Worm (Caenorhabditis elegans) whole organism, early embryonic: Measurements from ENCODE around the gene sri-73.

Experiments used
- B0310.2 ChIP-seq: sonication (generic microtip); optimal IDR thresholded peaks from 2 replicates; lab custom pipeline; 2016; ENCODE audit warnings: mild to moderate bottlenecking, missing genetic modification characterization, missing compliant biosample characterization
- F13C5.2 ChIP-seq: sonication (generic microtip); optimal IDR thresholded peaks from 2 replicates; lab custom pipeline; 2017; ENCODE audit warnings: mild to moderate bottlenecking, missing genetic modification characterization, inconsistent platforms, missing compliant biosample characterization
- aly-1 ChIP-seq: sonication (generic microtip); optimal IDR thresholded peaks from 2 replicates; lab custom pipeline; 2016; ENCODE audit warnings: missing genetic modification characterization, missing compliant biosample characterization
- ama-1 ChIP-seq: fragments of 150-350 bp; optimal IDR thresholded peaks from 2 replicates; lab custom pipeline; 2014
- ceh-13 ChIP-seq: fragments of 200-800 bp; sonication (Bioruptor generic); optimal IDR thresholded peaks from 2 replicates; lab custom pipeline; 2018; ENCODE audit warnings: mild to moderate bottlenecking, missing genetic modification characterization, missing compliant biosample characterization
- ceh-36 ChIP-seq: sonication (generic microtip); optimal IDR thresholded peaks from 2 replicates; lab custom pipeline; 2016; ENCODE audit warnings: missing genetic modification characterization, inconsistent platforms, missing compliant biosample characterization
- ets-7 ChIP-seq: sonication (generic microtip); optimal IDR thresholded peaks from 2 replicates; lab custom pipeline; 2016; ENCODE audit warnings: missing genotype, missing genetic modification characterization, missing compliant biosample characterization
- flt-1 ChIP-seq: fragments of 200-800 bp; sonication (Bioruptor generic); IDR thresholded peaks from 2 replicates; pipeline ENCODE4 v1.3.6; 2022; ENCODE audit warnings: missing genetic modification characterization, missing compliant biosample characterization
- hmbx-1 ChIP-seq: sonication (generic microtip); optimal IDR thresholded peaks from 2 replicates; lab custom pipeline; 2016; ENCODE audit warnings: mild to moderate bottlenecking, missing genetic modification characterization, missing compliant biosample characterization
- hmg-4 ChIP-seq: fragments of 200-800 bp; sonication (Bioruptor generic); optimal IDR thresholded peaks from 2 replicates; lab custom pipeline; 2018; ENCODE audit warnings: mild to moderate bottlenecking, missing genetic modification characterization, missing compliant biosample characterization
- hnd-1 ChIP-seq: sonication (generic microtip); optimal IDR thresholded peaks from 2 replicates; lab custom pipeline; 2016; ENCODE audit warnings: missing genetic modification characterization, missing compliant biosample characterization
- pes-1 ChIP-seq: fragments of 200-800 bp; sonication (Bioruptor generic); IDR thresholded peaks from 2 replicates; pipeline ENCODE4 v1.3.6; 2022; ENCODE audit warnings: missing genetic modification reagents, missing genetic modification characterization, missing compliant biosample characterization
- scrt-1 ChIP-seq: fragments of 200-800 bp; sonication (Bioruptor generic); IDR thresholded peaks from 2 replicates; pipeline ENCODE4 v1.3.6; 2022; ENCODE audit warnings: missing genetic modification characterization, missing compliant biosample characterization
- sea-1 ChIP-seq: fragments of 200-800 bp; sonication (Bioruptor generic); conservative IDR thresholded peaks from 2 replicates; pipeline ENCODE4 v1.3.6; 2022; ENCODE audit warnings: missing genetic modification characterization, missing compliant biosample characterization
- tbx-11 ChIP-seq: fragments of 200-800 bp; sonication (Bioruptor generic); IDR thresholded peaks from 2 replicates; pipeline ENCODE4 v1.3.6; 2022; ENCODE audit warnings: missing genetic modification characterization, missing compliant biosample characterization
- tbx-37 ChIP-seq: fragments of 200-800 bp; sonication (Bioruptor generic); conservative IDR thresholded peaks from 2 replicates; pipeline ENCODE4 v1.3.6; 2022; ENCODE audit warnings: missing genetic modification reagents, missing genetic modification characterization, missing compliant biosample characterization
- tra-4 ChIP-seq: sonication (generic microtip); optimal IDR thresholded peaks from 2 replicates; lab custom pipeline; 2017; ENCODE audit warnings: missing genetic modification characterization, missing compliant biosample characterization

Gene sri-73

DNA sequence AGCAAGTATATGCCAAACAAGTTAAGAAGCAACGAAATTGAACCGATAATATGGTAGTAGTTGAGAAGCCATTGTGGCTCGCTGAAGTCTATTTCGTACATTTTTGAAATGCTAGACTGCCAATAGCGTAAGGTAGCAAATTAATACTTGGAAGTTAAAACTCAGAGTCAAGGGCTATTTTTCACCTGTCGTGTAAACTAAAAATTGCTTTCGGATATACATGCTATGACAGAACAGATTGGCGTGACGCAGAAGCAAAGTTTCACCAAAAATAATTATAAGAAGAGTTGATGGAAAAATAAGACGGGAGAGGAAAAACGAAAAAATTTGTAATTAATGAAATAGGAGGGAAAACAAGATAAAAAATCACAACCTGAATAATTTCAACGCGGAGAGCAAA lies at the start of gene sri-73:
TSS of gene sri-73 (minus strand) at position 101 of the 400 bp plus-strand sequence.
- no peak for TF ChIP-seq tra-4 (tag; lab: Kevin White, UChicago)
- no peak for TF ChIP-seq tbx-37 (GFP tag; lab: Robert Waterston, UW)
- no peak for TF ChIP-seq aly-1 (tag; lab: Kevin White, UChicago)
- TF ChIP-seq hmbx-1 = no peak
- no peak for TF ChIP-seq sea-1 (GFP tag; lab: Robert Waterston, UW)
- TF ChIP-seq flt-1 (GFP tag; lab: Robert Waterston, UW) = no peak
- TF ChIP-seq scrt-1 = no peak
- TF ChIP-seq ama-1 (lab: Kevin White, UChicago) = no peak
- no peak for TF ChIP-seq tbx-11 (GFP tag; lab: Robert Waterston, UW)
- TF ChIP-seq F13C5.2 (tag; lab: Kevin White, UChicago) = no peak

DNA sequence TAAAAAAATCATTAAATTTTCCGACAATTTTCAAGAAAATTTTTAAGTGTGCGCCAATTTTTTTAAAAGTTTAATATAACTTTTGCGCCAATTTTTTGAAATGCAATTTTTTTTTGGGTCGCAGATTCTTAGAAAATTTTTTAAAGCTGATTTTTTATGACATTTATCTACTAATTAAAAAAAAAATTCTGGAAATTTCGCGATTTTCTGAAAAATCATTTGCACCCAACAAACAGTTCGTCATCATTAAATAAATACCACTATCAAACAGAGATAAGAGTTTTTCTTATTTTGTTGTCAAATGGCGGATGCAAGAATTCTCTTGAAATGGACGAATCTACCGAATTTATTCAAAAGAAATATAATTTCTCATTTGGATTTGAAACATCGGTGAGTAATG lies 49.4 kb upstream of the sri-73 start, which contains the start of gene F48G7.13:
TSS of gene F48G7.13 (plus strand) at position 301 of the 400 bp plus-strand sequence.
- TF ChIP-seq tbx-37 (GFP tag; lab: Robert Waterston, UW) (no peak), scrt-1 (no peak), ets-7 (tag; lab: Kevin White, UChicago) (no peak), sea-1 (GFP tag; lab: Robert Waterston, UW) (no peak), hmbx-1 (no peak), flt-1 (GFP tag; lab: Robert Waterston, UW) (no peak), B0310.2 (tag; lab: Kevin White, UChicago) (no peak), aly-1 (tag; lab: Kevin White, UChicago) (no peak)

DNA sequence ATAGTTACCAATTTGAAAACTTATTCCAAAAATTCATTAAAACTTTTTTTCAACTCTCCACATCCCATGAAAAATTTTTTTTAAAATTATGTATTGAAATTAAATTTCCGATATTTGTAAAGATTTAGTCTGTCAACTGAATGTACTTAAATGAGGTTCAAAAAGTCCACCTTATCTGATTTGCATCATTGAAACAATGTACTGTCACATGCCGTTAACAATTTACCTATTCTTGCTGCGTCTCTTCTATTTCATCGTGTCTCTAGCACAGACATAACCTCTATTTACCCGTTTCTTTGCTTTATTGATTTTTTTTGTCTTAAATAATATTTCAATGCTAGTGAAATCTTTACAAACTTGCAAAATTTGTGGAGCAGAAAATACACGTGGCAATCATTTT lies 44.3 kb upstream of the sri-73 start, which contains the start of gene nhr-90:
TSS of gene nhr-90 (plus strand) at position 296 of the 400 bp plus-strand sequence.
- no peak for TF ChIP-seq tbx-37 (GFP tag; lab: Robert Waterston, UW)
- TF ChIP-seq B0310.2 (tag; lab: Kevin White, UChicago) = no peak
- no peak for TF ChIP-seq ets-7 (tag; lab: Kevin White, UChicago)

DNA sequence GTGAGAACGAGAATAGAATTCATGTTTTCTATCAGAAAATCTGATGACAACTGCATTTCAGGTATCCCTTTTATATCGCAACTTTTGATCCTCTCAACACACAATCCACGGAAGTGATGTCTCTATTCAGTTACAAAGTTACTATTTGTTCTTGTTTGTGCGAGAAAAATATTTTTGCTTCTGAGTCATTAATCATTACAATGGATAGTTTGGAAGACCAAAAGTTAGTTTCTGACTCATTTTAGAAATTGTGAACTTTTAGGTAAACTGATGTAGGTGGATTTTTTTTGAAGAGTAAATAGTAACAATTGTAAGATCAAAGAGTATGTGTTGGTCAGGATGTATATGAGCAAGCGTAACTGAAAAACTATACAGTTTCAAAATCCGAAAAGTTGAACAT lies 43.8 kb upstream of the sri-73 start, which contains the start of gene srlf-36:
TSS of gene srlf-36 (minus strand) at position 101 of the 400 bp plus-strand sequence.
- TF ChIP-seq flt-1 (GFP tag; lab: Robert Waterston, UW) (no peak), tbx-11 (GFP tag; lab: Robert Waterston, UW) (no peak), ceh-36 (no peak), sea-1 (GFP tag; lab: Robert Waterston, UW) (no peak), pes-1 (GFP tag; lab: Robert Waterston, UW) (no peak)

DNA sequence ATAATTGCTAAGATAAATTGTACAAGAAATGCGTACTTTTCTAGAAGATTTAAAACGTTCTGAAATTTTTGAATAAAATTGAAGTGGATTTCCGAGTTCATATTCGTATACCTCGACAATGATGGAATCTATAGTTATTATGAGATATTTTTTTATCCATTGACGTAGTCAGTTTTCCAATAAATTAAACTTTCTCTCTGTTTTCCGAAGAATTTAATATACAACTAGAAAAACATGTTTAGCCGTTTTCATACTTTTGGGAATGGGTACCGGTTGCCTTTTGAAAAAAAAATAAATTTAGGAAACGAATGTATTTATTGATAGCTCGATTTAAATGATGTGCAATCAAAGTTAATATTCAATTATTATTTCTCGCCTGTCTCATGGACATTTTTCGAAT lies 43.0 kb upstream of the sri-73 start, which contains the start of gene srw-109:
TSS of gene srw-109 (minus strand) at position 101 of the 400 bp plus-strand sequence.
- TF ChIP-seq ets-7 (tag; lab: Kevin White, UChicago) (no peak), hnd-1 (no peak), tbx-37 (GFP tag; lab: Robert Waterston, UW) (no peak), scrt-1 (no peak), tra-4 (tag; lab: Kevin White, UChicago) (no peak), B0310.2 (tag; lab: Kevin White, UChicago) (no peak), ama-1 (lab: Kevin White, UChicago) (no peak), hmg-4 (GFP tag; lab: Kevin White, UChicago) (no peak), flt-1 (GFP tag; lab: Robert Waterston, UW) (no peak), sea-1 (GFP tag; lab: Robert Waterston, UW) (no peak)

DNA sequence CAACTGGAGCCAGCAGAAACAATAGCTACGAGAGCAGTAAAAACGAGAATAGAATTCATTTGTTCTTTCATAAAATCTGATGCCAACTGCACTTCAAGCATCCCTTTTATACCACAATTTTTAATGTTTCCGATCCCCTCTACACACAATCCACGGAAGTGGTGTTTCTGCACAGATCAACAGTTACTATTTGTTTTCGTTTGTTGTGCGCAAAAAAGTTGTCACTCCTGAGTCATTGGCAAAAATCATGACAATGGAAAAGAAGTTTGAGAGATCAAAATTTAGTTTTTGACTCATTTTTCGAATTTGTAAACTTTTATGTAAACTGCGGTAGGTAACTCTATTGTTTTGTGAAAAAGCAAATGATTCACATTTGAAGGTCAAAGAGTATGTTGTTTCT lies 38.2 kb upstream of the sri-73 start, which contains the start of gene srlf-37:
TSS of gene srlf-37 (minus strand) at position 101 of the 400 bp plus-strand sequence.
- TF ChIP-seq F13C5.2 (tag; lab: Kevin White, UChicago) = no peak
- no peak for TF ChIP-seq hnd-1
- no peak for TF ChIP-seq hmbx-1
- TF ChIP-seq B0310.2 (tag; lab: Kevin White, UChicago) = no peak
- TF ChIP-seq tbx-11 (GFP tag; lab: Robert Waterston, UW) = no peak
- TF ChIP-seq tbx-37 (GFP tag; lab: Robert Waterston, UW) = no peak
- no peak for TF ChIP-seq tra-4 (tag; lab: Kevin White, UChicago)
- no peak for TF ChIP-seq hmg-4 (GFP tag; lab: Kevin White, UChicago)
- no peak for TF ChIP-seq flt-1 (GFP tag; lab: Robert Waterston, UW)
- no peak for TF ChIP-seq aly-1 (tag; lab: Kevin White, UChicago)
- TF ChIP-seq ama-1 (lab: Kevin White, UChicago) = no peak
- no peak for TF ChIP-seq ceh-36
- no peak for TF ChIP-seq sea-1 (GFP tag; lab: Robert Waterston, UW)
- TF ChIP-seq pes-1 (GFP tag; lab: Robert Waterston, UW) = no peak
- no peak for TF ChIP-seq ets-7 (tag; lab: Kevin White, UChicago)
- TF ChIP-seq scrt-1 = no peak
- TF ChIP-seq ceh-13 (GFP tag; lab: Kevin White, UChicago) = no peak

DNA sequence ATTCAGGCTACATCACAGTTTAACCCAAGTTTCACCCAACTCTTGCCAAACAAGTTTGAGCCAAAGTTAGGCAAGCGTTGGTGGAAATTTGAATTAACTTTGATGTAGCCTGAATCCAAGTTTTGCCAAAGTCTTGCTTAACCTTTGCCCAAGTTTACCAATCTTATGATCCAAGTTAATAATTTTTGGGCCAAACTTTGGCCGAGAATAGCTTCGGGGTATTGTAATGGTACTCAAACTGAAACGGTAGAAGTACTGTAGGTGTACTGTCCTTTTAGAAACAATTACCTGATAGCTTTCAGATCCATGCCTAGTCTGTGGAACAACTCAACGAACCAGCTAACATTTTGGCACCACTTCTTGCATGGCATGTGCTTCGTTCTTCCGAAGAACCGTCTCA lies 34.3 kb upstream of the sri-73 start, which contains the start of gene nhr-251:
TSS of gene nhr-251 (plus strand) at position 301 of the 400 bp plus-strand sequence.
- TF ChIP-seq tbx-11 (GFP tag; lab: Robert Waterston, UW) (no peak), flt-1 (GFP tag; lab: Robert Waterston, UW) (no peak), B0310.2 (tag; lab: Kevin White, UChicago) (no peak), ama-1 (lab: Kevin White, UChicago) (no peak), pes-1 (GFP tag; lab: Robert Waterston, UW) (no peak), ceh-13 (GFP tag; lab: Kevin White, UChicago) (no peak), hmg-4 (GFP tag; lab: Kevin White, UChicago) (no peak)

DNA sequence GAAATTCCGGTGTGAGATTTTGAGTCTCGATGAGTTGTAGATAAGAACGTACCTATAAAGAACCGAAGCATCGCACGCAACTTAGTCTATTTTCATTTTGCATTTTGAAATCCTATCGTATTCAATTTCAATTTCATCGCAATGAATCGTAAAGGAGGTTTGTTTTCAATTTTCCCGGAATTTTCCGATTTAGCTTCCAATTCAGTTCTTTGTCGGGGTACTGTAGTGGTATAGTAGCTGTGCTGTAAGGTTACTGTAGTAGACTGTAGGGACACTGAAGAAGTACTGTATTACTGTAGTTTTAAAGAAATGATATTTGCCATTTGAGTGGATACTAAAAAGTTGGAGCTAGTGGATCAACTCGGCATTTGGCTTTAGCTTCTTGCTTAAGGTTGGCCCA lies 33.9 kb upstream of the sri-73 start:
- TF ChIP-seq tbx-37 (GFP tag; lab: Robert Waterston, UW) = no peak
- TF ChIP-seq hmg-4 (GFP tag; lab: Kevin White, UChicago) = no peak
- TF ChIP-seq hmbx-1 = no peak
- TF ChIP-seq ceh-36 = no peak
- TF ChIP-seq sea-1 (GFP tag; lab: Robert Waterston, UW) = no peak
- TF ChIP-seq pes-1 (GFP tag; lab: Robert Waterston, UW) = no peak
- no peak for TF ChIP-seq ceh-13 (GFP tag; lab: Kevin White, UChicago)
- TF ChIP-seq hnd-1 = no peak
- TF ChIP-seq aly-1 (tag; lab: Kevin White, UChicago) = no peak
- TF ChIP-seq tbx-11 (GFP tag; lab: Robert Waterston, UW) = no peak
